Fruit fly (Drosophila melanogaster): ENCODE data around the gene CG42655.

CG42655 gene

dm6 chr3L:20002482-20003234 lies 49.1 kb upstream of the CG42655 start, which contains the start of gene CG7668 (continued):
- peak; percentile 82 for TF ChIP-seq Lhr (GFP tag; optimal IDR thresholded peaks at IDR 0.05)
- peak; percentile 84 for TF ChIP-seq CG7556 (GFP tag; optimal IDR thresholded peaks at IDR 0.05)
- TF ChIP-seq CG17802 (tag; optimal IDR thresholded peaks at IDR 0.05): peak; percentile 67
- peak; percentile 87 for TF ChIP-seq BtbVII (GFP tag; optimal IDR thresholded peaks at IDR 0.05)
- peak; percentile 83 for TF ChIP-seq CG12071 (GFP tag; optimal IDR thresholded peaks at IDR 0.05)
- peak; percentile 74 for TF ChIP-seq Dad (GFP tag; optimal IDR thresholded peaks at IDR 0.05)
- TF ChIP-seq Deaf1 (tag; optimal IDR thresholded peaks at IDR 0.05): peak; percentile 66
- TF ChIP-seq CG7372 (GFP tag; IDR thresholded peaks at IDR 0.05): peak; percentile 86
- TF ChIP-seq CG33557 (GFP tag; optimal IDR thresholded peaks at IDR 0.05): peak; percentile 92
- TF ChIP-seq Camta (GFP tag; optimal IDR thresholded peaks at IDR 0.05): peak; percentile 89
- TF ChIP-seq Hr51 (GFP tag; optimal IDR thresholded peaks at IDR 0.05): peak; percentile 77 to 92
- peak; percentile 39 for TF ChIP-seq CG17912 (GFP tag; optimal IDR thresholded peaks at IDR 0.05)
- peak; percentile 92 for TF ChIP-seq CG1602 (GFP tag; optimal IDR thresholded peaks at IDR 0.05)
- TF ChIP-seq hth (optimal IDR thresholded peaks at IDR 0.05): no peak
- no peak for TF ChIP-seq lov (optimal IDR thresholded peaks at IDR 0.05)
- TF ChIP-seq lov (GFP tag; IDR thresholded peaks at IDR 0.05): peak; percentile 87
- peak; percentile 80 for TF ChIP-seq cwo (GFP tag; optimal IDR thresholded peaks at IDR 0.05)
- TF ChIP-seq ken (GFP tag; IDR thresholded peaks at IDR 0.05): peak; percentile 91; the same call in 2 of the 3 replicates
- TF ChIP-seq unc-4 (GFP tag; IDR thresholded peaks at IDR 0.05; ENCODE audit: partially characterized antibody): no peak
- peak; percentile 87 for TF ChIP-seq CG11696 (GFP tag; IDR thresholded peaks at IDR 0.05)
- peak; percentile 92 for TF ChIP-seq CG16779 (GFP tag; IDR thresholded peaks at IDR 0.05)
- TF ChIP-seq cg (GFP tag; optimal IDR thresholded peaks at IDR 0.05): peak; percentile 16
- TF ChIP-seq slp2 (GFP tag; optimal IDR thresholded peaks at IDR 0.05): peak; percentile 86
- TF ChIP-seq CG14441 (GFP tag; IDR thresholded peaks at IDR 0.05): peak; percentile 91
- TF ChIP-seq bab2 (GFP tag; optimal IDR thresholded peaks at IDR 0.05): peak; percentile 86
- TF ChIP-seq gt (GFP tag; IDR thresholded peaks at IDR 0.05): no peak
- TF ChIP-seq Jarid2 (GFP tag; optimal IDR thresholded peaks at IDR 0.05): peak; percentile 25
- peak; percentile 88 for TF ChIP-seq CG6689 (GFP tag; IDR thresholded peaks at IDR 0.05)
- TF ChIP-seq sens-2 (GFP tag; IDR thresholded peaks at IDR 0.05): peak; percentile 88
- TF ChIP-seq grn (GFP tag; optimal IDR thresholded peaks at IDR 0.05): peak; percentile 28
- TF ChIP-seq Antp (GFP tag; optimal IDR thresholded peaks at IDR 0.05): peak; percentile 82
- peak; percentile 79 for TF ChIP-seq Dip3 (GFP tag; optimal IDR thresholded peaks at IDR 0.05)
- peak; percentile 75 for TF ChIP-seq Nf-YA (GFP tag; IDR thresholded peaks at IDR 0.05)
- TF ChIP-seq CG4328 (GFP tag; optimal IDR thresholded peaks at IDR 0.05): peak; percentile 87
- TF ChIP-seq CG10565 (GFP tag; optimal IDR thresholded peaks at IDR 0.05): peak; percentile 53
- peak; percentile 92; the same call in 1 of the 2 replicates for TF ChIP-seq sob (GFP tag; IDR thresholded peaks at IDR 0.05)
- no peak for TF ChIP-seq Bgb (GFP tag; IDR thresholded peaks at IDR 0.05; ENCODE audit: partially characterized antibody)
- peak; percentile 87; the same call in 1 of the 2 replicates for TF ChIP-seq CG10366 (GFP tag; IDR thresholded peaks at IDR 0.05)
- peak; percentile 78 for TF ChIP-seq stwl (tag; optimal IDR thresholded peaks at IDR 0.05)
- TF ChIP-seq CG4424 (GFP tag; optimal IDR thresholded peaks at IDR 0.05): peak; percentile 90
- TF ChIP-seq CG34376 (GFP tag; optimal IDR thresholded peaks at IDR 0.05): peak; percentile 81
- TF ChIP-seq aop (GFP tag; IDR thresholded peaks at IDR 0.05): no peak
- peak; percentile 91 for TF ChIP-seq caup (GFP tag; optimal IDR thresholded peaks at IDR 0.05; ENCODE audit: severe bottlenecking)
- peak; percentile 90 for TF ChIP-seq sim (GFP tag; IDR thresholded peaks at IDR 0.05)
- TF ChIP-seq Bdp1 (GFP tag; optimal IDR thresholded peaks at IDR 0.05): peak; percentile 75
- TF ChIP-seq CG2202 (tag; optimal IDR thresholded peaks at IDR 0.05): peak; percentile 86
- no peak for TF ChIP-seq CG32772 (GFP tag; IDR thresholded peaks at IDR 0.05)
- no peak for TF ChIP-seq CG42726 (GFP tag; IDR thresholded peaks at IDR 0.05; ENCODE audit: partially characterized antibody)
- peak; percentile 44; the same call in 1 of the 2 replicates for TF ChIP-seq nerfin-2 (GFP tag; IDR thresholded peaks at IDR 0.05; ENCODE audit: partially characterized antibody)
